Fruit fly (Drosophila melanogaster): ENCODE data around the gene CG12523.

The CG12523 gene

DNA sequence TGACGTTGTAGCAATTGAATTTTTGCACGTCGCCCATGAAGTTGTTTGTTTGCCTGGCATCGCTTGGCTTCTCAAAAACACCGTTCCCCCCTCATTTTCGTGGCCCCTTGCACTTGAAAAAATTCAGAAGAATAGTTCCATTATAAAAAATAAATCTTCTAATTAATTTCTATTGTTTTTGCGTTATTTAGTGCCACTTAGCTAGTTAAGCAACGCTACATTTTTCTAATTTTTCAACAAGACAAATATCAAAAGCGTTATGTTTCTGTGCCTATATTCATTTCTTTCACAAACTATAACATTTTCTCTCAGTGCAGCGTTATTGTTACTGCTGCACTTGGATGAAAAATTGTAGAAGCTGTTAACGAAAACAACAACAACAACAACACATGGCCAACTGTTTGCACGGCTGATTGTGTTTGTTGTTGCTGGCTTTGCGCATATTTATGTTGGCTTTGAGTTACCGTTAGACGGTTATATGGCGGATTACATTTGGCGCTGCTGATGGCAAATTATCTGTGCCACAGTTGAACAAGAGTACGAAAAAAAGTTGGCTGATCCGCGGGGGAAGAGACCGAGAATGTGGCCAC lies 7.0 kb upstream of the CG12523 start:
- TF ChIP-seq CG34367 (tag; optimal IDR thresholded peaks at IDR 0.05): no peak
- peak; percentile 55 for TF ChIP-seq Snoo (tag; optimal IDR thresholded peaks at IDR 0.05)
- TF ChIP-seq Pif1A (GFP tag; optimal IDR thresholded peaks at IDR 0.05): peak; percentile 2
- peak; percentile 84 for TF ChIP-seq CG4496 (GFP tag; IDR thresholded peaks at IDR 0.05)
- TF ChIP-seq CG13204 (GFP tag; optimal IDR thresholded peaks at IDR 0.05): no peak
- TF ChIP-seq CG15710 (tag; optimal IDR thresholded peaks at IDR 0.05): peak; percentile 0
- TF ChIP-seq CG10348 (GFP tag; IDR thresholded peaks at IDR 0.05): 0 out of 2 replicates have a peak, but pooled peaks have one; percentile 8
- peak; percentile 52 for TF ChIP-seq CG17806 (tag; optimal IDR thresholded peaks at IDR 0.05)
- peak; percentile 91 for TF ChIP-seq CG14655 (GFP tag; optimal IDR thresholded peaks at IDR 0.05)
- TF ChIP-seq CG8159 (tag; optimal IDR thresholded peaks at IDR 0.05): peak; percentile 41
- TF ChIP-seq EcR (GFP tag; optimal IDR thresholded peaks at IDR 0.05): no peak
- peak; percentile 72 for TF ChIP-seq fd96Ca (GFP tag; IDR thresholded peaks at IDR 0.05)
- TF ChIP-seq CG32121 (GFP tag; IDR thresholded peaks at IDR 0.05): peak; percentile 83
- TF ChIP-seq CG9948 (tag; optimal IDR thresholded peaks at IDR 0.05): peak; percentile 62
- peak; percentile 53 for TF ChIP-seq D1 (tag; optimal IDR thresholded peaks at IDR 0.05)
- peak; percentile 69 for TF ChIP-seq CG12605 (GFP tag; IDR thresholded peaks at IDR 0.05)
- peak; percentile 51 for TF ChIP-seq Pif1B (GFP tag; optimal IDR thresholded peaks at IDR 0.05)
- peak; percentile 86 for TF ChIP-seq Ets98B (GFP tag; IDR thresholded peaks at IDR 0.05)
- peak; percentile 93 for TF ChIP-seq CG8301 (tag; optimal IDR thresholded peaks at IDR 0.05)
- no peak for TF ChIP-seq gl (tag; optimal IDR thresholded peaks at IDR 0.05)
- TF ChIP-seq rn (GFP tag; IDR thresholded peaks at IDR 0.05): peak; percentile 56; the same call in 1 of the 2 replicates

DNA sequence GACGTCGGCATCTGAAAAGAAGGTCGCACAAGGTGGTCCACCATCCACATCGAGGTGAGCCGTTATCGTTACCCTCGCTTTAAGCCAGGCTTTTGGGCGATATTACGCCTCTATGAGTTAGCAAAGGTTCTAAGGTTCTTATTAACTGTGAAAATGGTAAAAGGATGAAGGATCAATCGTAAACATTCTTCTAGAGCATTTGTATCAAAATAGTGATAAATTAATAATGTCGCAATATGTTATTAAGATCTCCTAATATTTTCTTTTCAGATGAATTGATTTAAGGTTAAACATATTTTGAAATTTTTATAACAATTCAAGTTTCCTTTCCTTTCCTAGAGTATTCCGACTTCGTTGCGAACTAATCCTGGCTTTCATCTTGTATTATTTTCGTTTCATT lies 5.1 kb upstream of the CG12523 start:
- TF ChIP-seq CG8301 (tag; optimal IDR thresholded peaks at IDR 0.05) (peak; percentile 34), CG8159 (tag; optimal IDR thresholded peaks at IDR 0.05) (no peak), CG32121 (GFP tag; IDR thresholded peaks at IDR 0.05) (peak; percentile 52; the same call in 1 of the 2 replicates)

dm6 chr3L:10799988-10800387 lies 1.0 kb upstream of the CG12523 start:
- TF ChIP-seq Pif1B (GFP tag; optimal IDR thresholded peaks at IDR 0.05) (no peak), CG32121 (GFP tag; IDR thresholded peaks at IDR 0.05) (peak; percentile 32; the same call in 1 of the 2 replicates), CG14655 (GFP tag; optimal IDR thresholded peaks at IDR 0.05) (no peak), CG34367 (tag; optimal IDR thresholded peaks at IDR 0.05) (peak; percentile 11), D1 (tag; optimal IDR thresholded peaks at IDR 0.05) (no peak), CG8159 (tag; optimal IDR thresholded peaks at IDR 0.05) (peak; percentile 45), CG17806 (tag; optimal IDR thresholded peaks at IDR 0.05) (peak; percentile 27), EcR (GFP tag; optimal IDR thresholded peaks at IDR 0.05) (no peak), CG10348 (GFP tag; IDR thresholded peaks at IDR 0.05) (no peak), CG4496 (GFP tag; IDR thresholded peaks at IDR 0.05) (no peak), Snoo (tag; optimal IDR thresholded peaks at IDR 0.05) (peak; percentile 44), CG13204 (GFP tag; optimal IDR thresholded peaks at IDR 0.05) (no peak), CG8301 (tag; optimal IDR thresholded peaks at IDR 0.05) (no peak), rn (GFP tag; IDR thresholded peaks at IDR 0.05) (no peak), Ets98B (GFP tag; IDR thresholded peaks at IDR 0.05) (no peak), CG15710 (tag; optimal IDR thresholded peaks at IDR 0.05) (peak; percentile 9), Pif1A (GFP tag; optimal IDR thresholded peaks at IDR 0.05) (peak; percentile 10), CG12605 (GFP tag; IDR thresholded peaks at IDR 0.05) (no peak), gl (tag; optimal IDR thresholded peaks at IDR 0.05) (no peak), CG9948 (tag; optimal IDR thresholded peaks at IDR 0.05) (no peak), fd96Ca (GFP tag; IDR thresholded peaks at IDR 0.05) (no peak)

- no peak for TF ChIP-seq CG9948 (tag; optimal IDR thresholded peaks at IDR 0.05)
- TF ChIP-seq CG15710 (tag; optimal IDR thresholded peaks at IDR 0.05): no peak
- TF ChIP-seq D1 (tag; optimal IDR thresholded peaks at IDR 0.05): no peak
- TF ChIP-seq Pif1A (GFP tag; optimal IDR thresholded peaks at IDR 0.05): no peak
- no peak for TF ChIP-seq Snoo (tag; optimal IDR thresholded peaks at IDR 0.05)
- no peak for TF ChIP-seq rn (GFP tag; IDR thresholded peaks at IDR 0.05)
- TF ChIP-seq CG34367 (tag; optimal IDR thresholded peaks at IDR 0.05): no peak
- no peak for TF ChIP-seq CG4496 (GFP tag; IDR thresholded peaks at IDR 0.05)
- TF ChIP-seq CG8159 (tag; optimal IDR thresholded peaks at IDR 0.05): no peak
- no peak for TF ChIP-seq CG8301 (tag; optimal IDR thresholded peaks at IDR 0.05)
- no peak for TF ChIP-seq CG13204 (GFP tag; optimal IDR thresholded peaks at IDR 0.05)
- TF ChIP-seq Pif1B (GFP tag; optimal IDR thresholded peaks at IDR 0.05): no peak
Measured at dm6 chr3L:10803124-10803523, 2.1 kb downstream of the CG12523 start.

DNA sequence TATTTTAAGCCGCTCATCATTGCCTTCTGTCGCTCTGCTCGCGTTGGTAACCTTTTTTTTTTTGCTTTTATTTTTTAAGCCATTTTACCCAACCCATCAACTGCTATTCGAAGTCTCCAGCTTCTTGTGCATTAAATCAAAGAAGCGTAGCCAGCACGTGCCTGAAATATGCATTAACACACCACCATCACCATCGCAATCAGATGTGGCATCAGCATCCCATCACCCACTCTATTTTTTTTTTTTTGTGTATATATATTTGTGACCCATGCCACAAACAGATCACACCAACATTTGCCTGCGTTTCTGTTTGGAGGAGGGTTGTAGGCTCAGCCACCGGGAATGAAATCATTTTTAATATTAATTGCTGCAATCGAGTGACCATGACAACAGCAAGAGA lies 8.0 kb downstream of the CG12523 start:
- no peak for TF ChIP-seq CG34367 (tag; optimal IDR thresholded peaks at IDR 0.05)
- TF ChIP-seq CG10348 (GFP tag; IDR thresholded peaks at IDR 0.05): no peak
- TF ChIP-seq Ets98B (GFP tag; IDR thresholded peaks at IDR 0.05): no peak
- TF ChIP-seq CG9948 (tag; optimal IDR thresholded peaks at IDR 0.05): no peak
- no peak for TF ChIP-seq fd96Ca (GFP tag; IDR thresholded peaks at IDR 0.05)
- TF ChIP-seq D1 (tag; optimal IDR thresholded peaks at IDR 0.05): no peak
- no peak for TF ChIP-seq Pif1A (GFP tag; optimal IDR thresholded peaks at IDR 0.05)
- TF ChIP-seq EcR (GFP tag; optimal IDR thresholded peaks at IDR 0.05): no peak
- no peak for TF ChIP-seq CG12605 (GFP tag; IDR thresholded peaks at IDR 0.05)
- TF ChIP-seq CG15710 (tag; optimal IDR thresholded peaks at IDR 0.05): no peak
- no peak for TF ChIP-seq Pif1B (GFP tag; optimal IDR thresholded peaks at IDR 0.05)
- no peak for TF ChIP-seq CG8159 (tag; optimal IDR thresholded peaks at IDR 0.05)
- TF ChIP-seq Snoo (tag; optimal IDR thresholded peaks at IDR 0.05): no peak
- TF ChIP-seq gl (tag; optimal IDR thresholded peaks at IDR 0.05): no peak
- TF ChIP-seq CG32121 (GFP tag; IDR thresholded peaks at IDR 0.05): no peak
- no peak for TF ChIP-seq CG13204 (GFP tag; optimal IDR thresholded peaks at IDR 0.05)
- no peak for TF ChIP-seq CG8301 (tag; optimal IDR thresholded peaks at IDR 0.05)
- no peak for TF ChIP-seq CG4496 (GFP tag; IDR thresholded peaks at IDR 0.05)
- no peak for TF ChIP-seq CG17806 (tag; optimal IDR thresholded peaks at IDR 0.05)
- TF ChIP-seq rn (GFP tag; IDR thresholded peaks at IDR 0.05): no peak

Measured in whole organism, pupa.